Worm (Caenorhabditis elegans) whole organism, L4/young adult: Measurements from ENCODE around the gene ZK418.13.

Source experiments
- W03F9.2 ChIP-seq: fragments of 150-350 bp; optimal IDR thresholded peaks from 2 replicates; lab custom pipeline; 2014; ENCODE audit warnings: missing biosample characterization, missing genetic modification characterization
- dao-5 ChIP-seq: sonication (generic microtip); optimal IDR thresholded peaks from 2 replicates; lab custom pipeline; 2016; ENCODE audit warnings: missing genotype, missing genetic modification characterization, moderate library complexity, missing compliant biosample characterization

DNA sequence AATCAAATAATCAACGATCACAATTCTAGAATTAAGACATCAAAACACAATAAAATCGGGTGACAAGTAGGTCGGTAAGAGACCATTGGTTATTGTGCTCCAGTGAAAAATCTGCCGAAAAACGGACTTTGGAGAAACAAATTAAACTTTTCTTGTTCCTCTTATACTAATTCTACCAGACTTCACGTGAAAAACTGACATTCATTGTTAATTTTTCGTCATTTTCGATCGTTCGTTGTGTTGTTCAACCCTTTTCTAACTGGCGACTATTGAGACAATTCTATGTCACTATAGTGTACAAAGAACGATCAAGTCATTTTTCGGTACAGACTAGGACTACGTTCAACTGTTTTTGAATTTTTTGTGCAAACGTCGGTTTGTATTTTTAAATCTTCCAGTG is 44.2 kb upstream of the ZK418.13 start:
- TF ChIP-seq W03F9.2 (no peak), dao-5 (no peak)
